Worm (Caenorhabditis elegans): ENCODE measurements around the gene irld-38.

- TF ChIP-seq mls-2 (tag; optimal IDR thresholded peaks at IDR 0.05) (no peak), elt-3 (tag; optimal IDR thresholded peaks at IDR 0.05) (no peak), elt-1 (tag; optimal IDR thresholded peaks at IDR 0.05; ENCODE audit: borderline replicate concordance, insufficient read depth) (no peak), nhr-2 (tag; optimal IDR thresholded peaks at IDR 0.05) (no peak)
Observed at ce11 chrV:3065928-3066327, 33.7 kb upstream of the irld-38 start, which contains the start of gene srh-185.

All from whole organism, mixed stage, embryonic.